Worm (Caenorhabditis elegans) whole organism, L3 larva: ENCODE results near the gene nhr-40.

Experiments
- ceh-16 ChIP-seq: sonication (generic microtip); optimal IDR thresholded peaks from 2 replicates; lab custom pipeline; 2017; ENCODE audit warnings: missing biosample characterization, missing genetic modification characterization
- elt-1 ChIP-seq: fragments of 150-350 bp; optimal IDR thresholded peaks from 2 replicates; lab custom pipeline; 2014; ENCODE audit warnings: missing biosample characterization, missing genetic modification characterization
- lsy-12 ChIP-seq: sonication (generic microtip); optimal IDR thresholded peaks from 2 replicates; lab custom pipeline; 2016; ENCODE audit warnings: mild to moderate bottlenecking, missing genetic modification characterization, missing compliant biosample characterization

- TF ChIP-seq ceh-16 (tag; lab: Kevin White, UChicago) (no peak), lsy-12 (tag; lab: Kevin White, UChicago) (no peak), elt-1 (tag; lab: Kevin White, UChicago) (peak; percentile 23)
Measured at ce11 chrX:2595027-2595756, 1.4 kb downstream of the nhr-40 start.
